Worm (Caenorhabditis elegans) whole organism, L4/young adult: ENCODE results near the gene sdc-3.

Experiments used
- W03F9.2 ChIP-seq: fragments of 150-350 bp; optimal IDR thresholded peaks from 2 replicates; lab custom pipeline; 2014; ENCODE audit warnings: missing biosample characterization, missing genetic modification characterization
- dao-5 ChIP-seq: sonication (generic microtip); optimal IDR thresholded peaks from 2 replicates; lab custom pipeline; 2016; ENCODE audit warnings: missing genotype, missing genetic modification characterization, moderate library complexity, missing compliant biosample characterization
- him-1 ChIP-seq: sonication (generic microtip); optimal IDR thresholded peaks from 2 replicates; lab custom pipeline; 2016; ENCODE audit warnings: missing genotype, missing genetic modification reagents, missing genetic modification characterization, missing compliant biosample characterization

sdc-3 gene

ce11 chrV:15012542-15013301, 35.3 kb downstream of the sdc-3 start:
- TF ChIP-seq dao-5 (tag; lab: Kevin White, UChicago) (no peak), him-1 (no peak), W03F9.2 (tag; lab: Kevin White, UChicago) (no peak)

- TF ChIP-seq him-1: no peak
- no peak for TF ChIP-seq dao-5 (tag; lab: Kevin White, UChicago)
- TF ChIP-seq W03F9.2 (tag; lab: Kevin White, UChicago): no peak
Observed at ce11 chrV:15011560-15011959, 36.4 kb downstream of the sdc-3 start, which contains the start of gene nmr-2. TSS of gene nmr-2 (minus strand) at chrV:15011660.

- TF ChIP-seq dao-5 (tag; lab: Kevin White, UChicago) (no peak), W03F9.2 (tag; lab: Kevin White, UChicago) (no peak)
Observed at ce11 chrV:15004800-15005199, 43.2 kb downstream of the sdc-3 start, which contains the start of gene hrde-2. TSS of gene hrde-2 (plus strand) at chrV:15005100.

ce11 chrV:15002184-15002690, 45.8 kb downstream of the sdc-3 start, which contains the start of the genes fib-1 and mut-15:
TSS of gene fib-1 (minus strand) at chrV:15002223.
TSS of gene mut-15 (plus strand) at chrV:15002543.
- no peak for TF ChIP-seq dao-5 (tag; lab: Kevin White, UChicago)
- TF ChIP-seq W03F9.2 (tag; lab: Kevin White, UChicago): peak; percentile 90
- TF ChIP-seq him-1: peak; percentile 55

ce11 chrV:15001536-15001935, 46.5 kb downstream of the sdc-3 start:
- TF ChIP-seq W03F9.2 (tag; lab: Kevin White, UChicago) (no peak), him-1 (no peak), dao-5 (tag; lab: Kevin White, UChicago) (no peak)

- TF ChIP-seq dao-5 (tag; lab: Kevin White, UChicago): peak; percentile 19
- TF ChIP-seq him-1: no peak
- no peak for TF ChIP-seq W03F9.2 (tag; lab: Kevin White, UChicago)
Observed at ce11 chrV:15000055-15000704, 47.8 kb downstream of the sdc-3 start, which contains the start of gene rps-16. TSS of gene rps-16 (minus strand) at chrV:15000541.

- no peak for TF ChIP-seq dao-5 (tag; lab: Kevin White, UChicago)
- TF ChIP-seq him-1: no peak
- TF ChIP-seq W03F9.2 (tag; lab: Kevin White, UChicago): no peak
Observed at ce11 chrV:14999485-15000023, 48.5 kb downstream of the sdc-3 start, which contains the start of gene T01C3.11. TSS of gene T01C3.11 (plus strand) at chrV:14999535.

ce11 chrV:14996236-14996635, 51.8 kb downstream of the sdc-3 start, which contains the start of gene irld-14:
TSS of gene irld-14 (plus strand) at chrV:14996536.
- TF ChIP-seq W03F9.2 (tag; lab: Kevin White, UChicago): no peak
- no peak for TF ChIP-seq him-1
- TF ChIP-seq dao-5 (tag; lab: Kevin White, UChicago): no peak

- TF ChIP-seq W03F9.2 (tag; lab: Kevin White, UChicago): no peak
- no peak for TF ChIP-seq dao-5 (tag; lab: Kevin White, UChicago)
- no peak for TF ChIP-seq him-1
Observed at ce11 chrV:14993620-14994019, 54.4 kb downstream of the sdc-3 start, which contains the start of gene fil-1. TSS of gene fil-1 (plus strand) at chrV:14993838.

ce11 chrV:14992627-14993117, 55.3 kb downstream of the sdc-3 start, which contains the start of gene T01C3.3:
TSS of gene T01C3.3 (minus strand) at chrV:14992677.
- no peak for TF ChIP-seq dao-5 (tag; lab: Kevin White, UChicago)
- no peak for TF ChIP-seq him-1
- no peak for TF ChIP-seq W03F9.2 (tag; lab: Kevin White, UChicago)

- TF ChIP-seq W03F9.2 (tag; lab: Kevin White, UChicago) (no peak), dao-5 (tag; lab: Kevin White, UChicago) (no peak), him-1 (no peak)
Observed at ce11 chrV:14991489-14991888, 56.5 kb downstream of the sdc-3 start.

- TF ChIP-seq him-1: no peak
Observed at ce11 chrV:14990843-14991242, 57.2 kb downstream of the sdc-3 start, which contains the start of the genes cdt-2 and T01C3.2. TSS of gene cdt-2 (minus strand) at chrV:14991126. TSS of gene T01C3.2 (plus strand) at chrV:14991168.
